Worm (Caenorhabditis elegans): Measurements from ENCODE around the gene lips-11.
A peak's percentile ranks its signal among the peaks of the same experiment; 100 is the strongest.

The lips-11 gene

DNA sequence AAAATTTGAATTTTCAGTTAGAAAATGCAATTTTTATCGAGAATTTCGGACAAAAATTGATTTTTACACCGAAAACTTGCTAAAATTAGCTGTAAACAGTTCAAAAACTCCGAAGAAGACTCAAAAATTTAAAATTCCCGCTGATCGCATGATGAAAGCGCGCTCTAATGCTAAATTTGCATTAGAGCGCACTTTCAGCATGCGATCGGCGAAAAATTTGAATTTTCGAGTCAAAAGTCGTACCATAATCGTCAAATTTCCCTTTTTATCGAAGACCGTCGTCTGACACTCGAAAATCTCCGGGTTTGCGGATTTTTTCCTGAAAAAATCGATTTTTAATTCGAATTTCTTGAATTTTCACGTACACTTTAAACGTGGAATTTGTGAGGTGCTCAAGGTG, 22.5 kb upstream of the lips-11 start:
- TF ChIP-seq efl-1 (optimal IDR thresholded peaks at IDR 0.05) (no peak), efl-1 (GFP tag; optimal IDR thresholded peaks at IDR 0.05 in 1 of 2) (peak in 1 of 2 experiments; percentile 49), unc-62 (GFP tag; optimal IDR thresholded peaks at IDR 0.05) (no peak), jun-1 (tag; optimal IDR thresholded peaks at IDR 0.05) (no peak)

DNA sequence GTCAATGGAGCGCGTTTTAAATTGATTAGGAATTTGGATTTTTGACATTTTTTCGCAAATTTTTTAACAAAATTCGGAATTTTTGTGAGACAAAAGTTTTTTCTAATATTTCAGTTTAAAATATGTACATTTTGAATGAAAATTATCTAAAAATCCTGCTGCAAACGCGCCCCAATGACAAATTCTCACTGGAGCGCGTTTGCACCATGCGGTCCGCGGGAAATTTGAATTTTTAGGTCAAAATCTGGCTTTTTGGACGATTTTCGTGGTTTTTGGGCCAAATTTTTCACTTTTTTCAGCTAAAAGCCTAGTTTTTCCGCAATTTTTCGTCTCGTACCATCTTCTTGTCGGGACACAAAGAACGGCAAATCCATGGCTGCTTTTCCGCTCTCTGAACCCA, 21.9 kb upstream of the lips-11 start:
- TF ChIP-seq nhr-77 (tag; optimal IDR thresholded peaks at IDR 0.05) (no peak), efl-3 (GFP tag; optimal IDR thresholded peaks at IDR 0.05) (no peak), C04F5.9 (tag; optimal IDR thresholded peaks at IDR 0.05) (no peak), hlh-17 (GFP tag; optimal IDR thresholded peaks at IDR 0.05; ENCODE audit: borderline replicate concordance) (no peak), unc-98 (GFP tag; IDR thresholded peaks at IDR 0.05) (no peak), ztf-11 (tag; optimal IDR thresholded peaks at IDR 0.05) (no peak), tbx-2 (tag; optimal IDR thresholded peaks at IDR 0.05) (no peak), ets-5 (GFP tag; IDR thresholded peaks at IDR 0.05) (no peak), fkh-4 (tag; optimal IDR thresholded peaks at IDR 0.05; ENCODE audit: borderline replicate concordance) (no peak), xbp-1 (tag; optimal IDR thresholded peaks at IDR 0.05) (no peak)

DNA sequence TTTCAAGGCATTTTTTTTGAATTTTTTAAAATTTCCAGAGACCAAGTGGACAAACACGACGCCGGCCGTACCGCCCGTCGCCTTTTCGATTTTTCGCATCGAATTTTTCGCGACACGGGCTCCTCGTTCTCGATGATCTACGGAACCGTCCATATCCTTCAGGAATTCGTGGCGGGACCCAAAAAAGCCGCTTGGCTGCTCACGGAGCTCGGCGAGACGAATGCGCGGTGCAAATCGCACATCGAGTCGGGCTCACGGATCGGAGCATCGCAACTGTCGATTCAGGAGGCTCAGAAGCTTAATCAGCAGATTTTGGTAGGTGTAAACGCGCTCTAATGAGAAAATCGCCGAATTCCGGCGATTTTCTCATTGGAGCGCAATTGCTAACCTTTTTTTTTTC, 21.0 kb upstream of the lips-11 start:
- no peak for TF ChIP-seq fkh-4 (tag; optimal IDR thresholded peaks at IDR 0.05; ENCODE audit: borderline replicate concordance)
- TF ChIP-seq nhr-20 (tag; optimal IDR thresholded peaks at IDR 0.05): no peak
- no peak for TF ChIP-seq lsy-2 (tag; optimal IDR thresholded peaks at IDR 0.05)
- no peak for TF ChIP-seq lin-14 (GFP tag; optimal IDR thresholded peaks at IDR 0.05)
- TF ChIP-seq nhr-90 (tag; optimal IDR thresholded peaks at IDR 0.05; ENCODE audit: poor library complexity): no peak
- no peak for TF ChIP-seq ceh-90 (tag; optimal IDR thresholded peaks at IDR 0.05)
- no peak for TF ChIP-seq lin-13 (GFP tag; optimal IDR thresholded peaks at IDR 0.05)
- no peak for TF ChIP-seq ceh-82 (tag; optimal IDR thresholded peaks at IDR 0.05)
- no peak for TF ChIP-seq hlh-4 (tag; optimal IDR thresholded peaks at IDR 0.05)
- TF ChIP-seq fkh-10 (GFP tag; optimal IDR thresholded peaks at IDR 0.05): no peak
- TF ChIP-seq dpl-1 (GFP tag; optimal IDR thresholded peaks at IDR 0.05): no peak
- no peak for TF ChIP-seq nhr-84 (tag; optimal IDR thresholded peaks at IDR 0.05)

DNA sequence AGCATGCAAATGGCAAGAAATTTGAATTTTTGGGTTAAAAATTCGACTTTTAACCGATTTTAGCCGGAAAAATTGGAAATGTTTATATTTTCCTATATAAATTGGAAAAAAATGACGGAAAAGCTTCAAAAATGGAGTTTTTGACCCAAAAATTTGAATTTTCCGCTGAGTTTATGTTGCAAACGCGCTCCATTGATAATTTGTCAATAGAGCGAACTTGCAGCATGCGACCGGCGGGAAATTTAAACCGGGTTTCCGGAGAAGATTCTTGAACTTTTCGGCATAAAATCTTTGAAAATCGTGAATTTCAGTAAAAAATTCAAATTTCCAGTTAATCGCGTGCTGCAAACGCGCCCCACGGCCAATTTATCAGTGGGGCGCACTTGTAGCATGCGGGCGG, 20.6 kb upstream of the lips-11 start:
- TF ChIP-seq fos-1 (tag; optimal IDR thresholded peaks at IDR 0.05) (no peak), lin-13 (GFP tag; optimal IDR thresholded peaks at IDR 0.05) (no peak), C04F5.9 (tag; optimal IDR thresholded peaks at IDR 0.05) (no peak), fkh-8 (tag; optimal IDR thresholded peaks at IDR 0.05) (no peak)

DNA sequence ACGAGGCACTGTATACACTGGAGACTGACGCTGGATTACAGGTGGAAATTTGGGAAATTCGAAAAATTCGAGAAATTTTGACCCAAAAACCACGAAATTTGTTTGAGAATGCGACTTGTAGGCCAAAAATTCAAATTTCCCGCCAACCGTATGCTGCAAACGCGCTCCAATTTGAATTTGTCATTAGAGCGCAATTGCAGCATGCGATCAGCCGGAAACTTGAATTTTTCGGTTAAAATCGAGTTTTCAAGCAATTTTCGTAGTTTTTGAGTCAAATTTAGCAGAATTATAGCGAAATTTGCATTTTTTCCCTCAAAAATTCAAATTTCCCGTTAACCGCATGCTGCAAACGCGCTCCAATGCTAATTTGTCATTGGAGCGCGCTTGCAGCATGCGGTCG, 19.4 kb upstream of the lips-11 start:
- peak; percentile 9 for TF ChIP-seq nhr-85 (tag)
- TF ChIP-seq sup-37 (GFP tag; optimal IDR thresholded peaks at IDR 0.05): no peak

DNA sequence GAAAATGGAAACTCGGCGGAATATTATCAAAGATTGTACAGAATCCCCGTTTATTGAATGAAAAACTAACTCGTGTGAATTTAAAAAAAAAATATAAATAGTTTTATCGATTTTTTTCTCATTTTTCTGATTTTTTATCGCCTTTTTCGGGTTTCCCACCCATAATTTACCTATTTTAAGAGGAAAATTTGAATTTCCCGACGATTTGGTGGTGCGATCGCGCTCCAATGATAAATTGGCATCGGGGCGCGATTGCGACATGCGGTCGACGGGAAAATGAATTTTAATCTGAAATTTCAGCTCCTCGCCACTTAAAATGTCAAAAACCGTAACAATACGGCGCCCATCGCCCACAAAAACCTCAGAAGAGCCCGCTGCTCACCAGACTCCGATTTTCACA, 16.9 kb upstream of the lips-11 start, which contains the start of gene taf-6.1:
Gene taf-6.1, plus strand, starts transcription at position 301 of the 400 bp plus-strand sequence.
- no peak for TF ChIP-seq ztf-4 (tag; optimal IDR thresholded peaks at IDR 0.05)
- TF ChIP-seq C04F5.9 (tag; optimal IDR thresholded peaks at IDR 0.05): no peak
- no peak for TF ChIP-seq lir-3 (tag; optimal IDR thresholded peaks at IDR 0.05; ENCODE audit: poor library complexity)
- TF ChIP-seq mef-2 (tag; optimal IDR thresholded peaks at IDR 0.05): no peak
- no peak for TF ChIP-seq elt-3 (tag; optimal IDR thresholded peaks at IDR 0.05)
- TF ChIP-seq hlh-17 (GFP tag; optimal IDR thresholded peaks at IDR 0.05; ENCODE audit: borderline replicate concordance): no peak
- no peak for TF ChIP-seq nhr-90 (tag; optimal IDR thresholded peaks at IDR 0.05; ENCODE audit: poor library complexity)
- TF ChIP-seq rnt-1 (tag; optimal IDR thresholded peaks at IDR 0.05): no peak
- no peak for TF ChIP-seq ceh-82 (tag; optimal IDR thresholded peaks at IDR 0.05)
- TF ChIP-seq grh-1 (GFP tag; IDR thresholded peaks at IDR 0.05): no peak
- no peak for TF ChIP-seq lin-13 (GFP tag; optimal IDR thresholded peaks at IDR 0.05)
- no peak for TF ChIP-seq C16A3.4 (tag; optimal IDR thresholded peaks at IDR 0.05)
- no peak for TF ChIP-seq snpc-4 (tag; optimal IDR thresholded peaks at IDR 0.05)
- no peak for TF ChIP-seq ceh-88 (GFP tag; IDR thresholded peaks at IDR 0.05)
- TF ChIP-seq lin-15B (tag; optimal IDR thresholded peaks at IDR 0.05): no peak
- no peak for TF ChIP-seq nhr-19 (GFP tag; conservative IDR thresholded peaks at IDR 0.05)

All from whole organism, L1 larva.